Fruit fly (Drosophila melanogaster) whole organism, adult: ENCODE data around the gene Tm1.

ENCODE experiments used
- CG11617 ChIP-seq: fragments of 200-800 bp; sonication (Bioruptor generic); optimal IDR thresholded peaks from 2 replicates; lab custom pipeline; 2017; ENCODE audit warnings: mild to moderate bottlenecking, missing biosample characterization, missing genetic modification reagents, missing genetic modification characterization
- CG12768 ChIP-seq: fragments of 200-800 bp; sonication (Bioruptor generic); optimal IDR thresholded peaks from 2 replicates; lab custom pipeline; 2017; ENCODE audit warnings: missing biosample characterization, missing genetic modification characterization, mild to moderate bottlenecking, moderate library complexity, missing genetic modification reagents
- CG14711 ChIP-seq: fragments of 200-800 bp; sonication (Bioruptor generic); optimal IDR thresholded peaks from 2 replicates; lab custom pipeline; 2018; ENCODE audit warnings: missing biosample characterization, mild to moderate bottlenecking, missing genetic modification characterization, moderate library complexity
- CG1620 ChIP-seq: fragments of 200-800 bp; sonication (Bioruptor generic); optimal IDR thresholded peaks from 2 replicates; lab custom pipeline; 2016; ENCODE audit warnings: missing biosample characterization, missing genetic modification characterization
- CG33017 ChIP-seq: fragments of 200-800 bp; sonication (Bioruptor generic); optimal IDR thresholded peaks from 2 replicates; lab custom pipeline; 2018; ENCODE audit warnings: missing biosample characterization, mild to moderate bottlenecking, missing genetic modification characterization, moderate library complexity
- CG5204 ChIP-seq: fragments of 200-800 bp; sonication (Bioruptor generic); optimal IDR thresholded peaks from 2 replicates; lab custom pipeline; 2016; ENCODE audit warnings: missing biosample characterization, missing genetic modification characterization
- CG7045 ChIP-seq: fragments of 200-800 bp; sonication (Bioruptor generic); optimal IDR thresholded peaks from 2 replicates; lab custom pipeline; 2017; ENCODE audit warnings: missing biosample characterization, mild to moderate bottlenecking, missing genetic modification characterization
- CG7101 ChIP-seq: fragments of 200-800 bp; sonication (Bioruptor generic); optimal IDR thresholded peaks from 2 replicates; lab custom pipeline; 2018; ENCODE audit warnings: missing biosample characterization, mild to moderate bottlenecking, missing genetic modification characterization, moderate library complexity
- Clk ChIP-seq: fragments of 200-800 bp; sonication (Bioruptor generic); optimal IDR thresholded peaks from 2 replicates; lab custom pipeline; 2017; ENCODE audit warnings: missing biosample characterization, missing genetic modification characterization
- Crg-1 ChIP-seq: fragments of 200-800 bp; sonication (Bioruptor generic); optimal IDR thresholded peaks from 2 replicates; lab custom pipeline; 2016; ENCODE audit warnings: missing biosample characterization, missing genetic modification characterization
- Hr96 ChIP-seq: fragments of 200-800 bp; sonication (Bioruptor generic); optimal IDR thresholded peaks from 2 replicates; lab custom pipeline; 2016; ENCODE audit warnings: missing biosample characterization, missing genetic modification characterization
- Mnt ChIP-seq: fragments of 200-800 bp; sonication (Bioruptor generic); optimal IDR thresholded peaks from 2 replicates; lab custom pipeline; 2016; ENCODE audit warnings: missing biosample characterization, mild to moderate bottlenecking, missing genetic modification characterization
- bab1 ChIP-seq: fragments of 200-800 bp; sonication (Bioruptor generic); optimal IDR thresholded peaks from 3 replicates; lab custom pipeline; 2019; ENCODE audit warnings: missing biosample characterization, mild to moderate bottlenecking, missing genetic modification characterization, moderate library complexity
- cic ChIP-seq: fragments of 200-800 bp; sonication (Bioruptor generic); optimal IDR thresholded peaks from 2 replicates; lab custom pipeline; 2017; ENCODE audit warnings: missing biosample characterization, mild to moderate bottlenecking, missing genetic modification characterization, moderate library complexity
- cnc ChIP-seq, 2 experiments: fragments of >200 bp; optimal IDR thresholded peaks; 2 replicates each; lab custom pipeline; 2017
- kay ChIP-seq: fragments of 200-800 bp; sonication (Bioruptor generic); peaks from one replicate; lab custom pipeline; 2016; ENCODE audit warnings: missing biosample characterization, missing genetic modification characterization, borderline replicate concordance
- ovo ChIP-seq: fragments of 200-800 bp; sonication (Bioruptor generic); optimal IDR thresholded peaks from 2 replicates; lab custom pipeline; 2016; ENCODE audit warnings: missing biosample characterization, missing genetic modification characterization
- pad ChIP-seq: fragments of 200-800 bp; sonication (Bioruptor generic); optimal IDR thresholded peaks from 3 replicates; lab custom pipeline; 2017; ENCODE audit warnings: missing biosample characterization, missing genetic modification characterization, mild to moderate bottlenecking, moderate library complexity, missing genetic modification reagents
- tj ChIP-seq: fragments of 200-800 bp; sonication (Bioruptor generic); optimal IDR thresholded peaks from 3 replicates; lab custom pipeline; 2017; ENCODE audit warnings: missing biosample characterization, mild to moderate bottlenecking, missing genetic modification characterization, moderate library complexity
- toe ChIP-seq: fragments of 200-800 bp; sonication (Bioruptor generic); optimal IDR thresholded peaks from 2 replicates; lab custom pipeline; 2016; ENCODE audit warnings: missing biosample characterization, missing genetic modification characterization

Gene Tm1

DNA sequence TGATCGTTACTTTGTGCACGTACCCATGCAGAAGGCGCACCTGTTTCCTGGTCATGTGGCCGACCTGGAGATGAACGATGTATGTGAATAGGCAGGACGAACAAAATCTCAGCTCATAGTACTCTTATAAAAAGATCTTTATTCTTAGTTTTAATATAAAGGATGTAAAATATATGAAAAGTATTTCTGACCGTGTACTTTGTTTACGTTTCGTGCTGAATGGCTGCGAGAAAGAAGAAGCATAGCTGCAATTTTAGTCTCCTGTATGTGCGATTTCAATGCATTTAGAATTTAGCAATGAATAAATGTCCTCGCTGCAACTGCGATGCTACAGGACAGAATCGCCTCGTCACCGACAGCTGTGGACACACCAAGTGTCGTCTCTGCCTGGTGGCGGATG, 69.8 kb downstream of the Tm1 start, which contains the start of the genes CG42726 and CG42727:
Gene CG42726, plus strand, starts transcription at position 227 of the 400 bp plus-strand sequence.
Gene CG42727, plus strand, starts transcription at position 227 of the 400 bp plus-strand sequence.
- TF ChIP-seq CG1620 (GFP tag; lab: Kevin White, UChicago) (no peak), tj (peak; percentile 1), Mnt (GFP tag; lab: Kevin White, UChicago) (peak; percentile 34), bab1 (GFP tag; lab: Kevin White, UChicago) (peak; percentile 55), ovo (GFP tag; lab: Kevin White, UChicago) (no peak), CG11617 (GFP tag; lab: Kevin White, UChicago) (peak; percentile 26), cic (GFP tag; lab: Kevin White, UChicago) (no peak), cnc (optimal IDR thresholded peaks at IDR 0.05; lab: Kevin White, UChicago) (no peak), CG14711 (tag; lab: Kevin White, UChicago) (peak; percentile 17), Hr96 (GFP tag; lab: Kevin White, UChicago) (no peak), CG7101 (tag; lab: Kevin White, UChicago) (peak; percentile 36)

DNA sequence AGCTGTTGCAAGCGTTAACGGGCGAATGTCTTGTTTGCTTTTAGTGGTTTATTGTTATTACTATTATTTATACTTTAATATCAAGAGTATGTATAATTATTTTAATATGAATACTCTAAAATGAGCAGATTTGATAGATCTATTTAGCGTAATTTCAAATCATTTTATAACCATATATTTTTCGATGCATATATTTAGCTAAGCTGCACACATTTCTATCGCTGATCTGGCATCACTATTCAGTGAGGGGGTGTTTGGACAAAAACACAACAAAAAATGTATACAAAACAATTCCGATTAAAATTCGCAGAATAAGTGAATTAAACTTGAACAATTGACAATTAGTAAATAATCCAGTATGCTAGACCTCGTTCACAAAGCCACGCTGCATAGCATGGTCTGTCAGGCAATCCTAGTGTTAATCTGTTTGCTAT, 73.0 kb downstream of the Tm1 start, which contains the start of the genes Trs33 and Tmtc4:
Gene Trs33, minus strand, starts transcription at position 3 of the 434 bp plus-strand sequence.
Gene Tmtc4, plus strand, starts transcription at position 233 of the 434 bp plus-strand sequence.
- TF ChIP-seq CG11617 (GFP tag; lab: Kevin White, UChicago), result peak; percentile 72
- no peak for TF ChIP-seq Clk (GFP tag; lab: Kevin White, UChicago)
- no peak for TF ChIP-seq cnc (optimal IDR thresholded peaks at IDR 0.05; lab: Kevin White, UChicago)
- TF ChIP-seq bab1 (GFP tag; lab: Kevin White, UChicago), result peak; percentile 74
- TF ChIP-seq CG7045, result no peak
- TF ChIP-seq CG1620 (GFP tag; lab: Kevin White, UChicago), result peak; percentile 31
- peak; percentile 40 for TF ChIP-seq tj
- peak; percentile 0 for TF ChIP-seq Crg-1 (GFP tag; lab: Kevin White, UChicago)
- TF ChIP-seq cic (GFP tag; lab: Kevin White, UChicago), result peak; percentile 27
- peak; percentile 45 for TF ChIP-seq pad (GFP tag; lab: Kevin White, UChicago)
- no peak for TF ChIP-seq kay (GFP tag; lab: Kevin White, UChicago)
- TF ChIP-seq CG33017, result peak; percentile 38
- TF ChIP-seq CG12768, result peak; percentile 30
- TF ChIP-seq Mnt (GFP tag; lab: Kevin White, UChicago), result peak; percentile 28
- no peak for TF ChIP-seq CG5204 (GFP tag; lab: Kevin White, UChicago)
- peak; percentile 69 for TF ChIP-seq CG14711 (tag; lab: Kevin White, UChicago)
- TF ChIP-seq CG7101 (tag; lab: Kevin White, UChicago), result peak; percentile 72
- no peak for TF ChIP-seq ovo (GFP tag; lab: Kevin White, UChicago)
- no peak for TF ChIP-seq Hr96 (GFP tag; lab: Kevin White, UChicago)
- no peak for TF ChIP-seq toe (GFP tag; lab: Kevin White, UChicago)

DNA sequence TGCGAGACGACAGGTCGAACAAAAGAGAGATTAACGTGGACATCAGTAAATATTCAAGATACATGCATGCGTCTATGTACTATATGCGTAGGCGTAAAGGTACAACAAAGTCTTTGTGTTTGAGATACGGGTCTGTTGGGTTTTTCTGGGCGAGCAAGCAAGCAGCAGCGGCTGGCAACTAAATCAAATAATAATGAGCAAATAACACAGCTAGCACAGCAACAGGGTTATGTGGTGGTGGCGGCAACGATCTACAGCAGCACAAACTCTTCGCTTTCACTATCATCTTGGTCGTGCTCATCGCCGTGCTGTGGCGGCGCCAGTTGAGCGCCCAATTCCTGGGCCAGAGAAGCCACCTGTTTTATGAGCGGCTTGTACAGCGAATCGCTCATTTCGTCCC, 76.0 kb downstream of the Tm1 start:
- TF ChIP-seq CG11617 (GFP tag; lab: Kevin White, UChicago), result no peak
- no peak for TF ChIP-seq cnc (optimal IDR thresholded peaks at IDR 0.05; lab: Kevin White, UChicago)
- no peak for TF ChIP-seq ovo (GFP tag; lab: Kevin White, UChicago)
- no peak for TF ChIP-seq toe (GFP tag; lab: Kevin White, UChicago)
- TF ChIP-seq Crg-1 (GFP tag; lab: Kevin White, UChicago), result no peak
- no peak for TF ChIP-seq CG5204 (GFP tag; lab: Kevin White, UChicago)
- no peak for TF ChIP-seq tj
- TF ChIP-seq CG1620 (GFP tag; lab: Kevin White, UChicago), result no peak
- no peak for TF ChIP-seq pad (GFP tag; lab: Kevin White, UChicago)
- no peak for TF ChIP-seq Hr96 (GFP tag; lab: Kevin White, UChicago)
- TF ChIP-seq Clk (GFP tag; lab: Kevin White, UChicago), result no peak
- TF ChIP-seq kay (GFP tag; lab: Kevin White, UChicago), result no peak
- no peak for TF ChIP-seq CG12768
- TF ChIP-seq Mnt (GFP tag; lab: Kevin White, UChicago), result no peak
- TF ChIP-seq bab1 (GFP tag; lab: Kevin White, UChicago), result no peak

DNA sequence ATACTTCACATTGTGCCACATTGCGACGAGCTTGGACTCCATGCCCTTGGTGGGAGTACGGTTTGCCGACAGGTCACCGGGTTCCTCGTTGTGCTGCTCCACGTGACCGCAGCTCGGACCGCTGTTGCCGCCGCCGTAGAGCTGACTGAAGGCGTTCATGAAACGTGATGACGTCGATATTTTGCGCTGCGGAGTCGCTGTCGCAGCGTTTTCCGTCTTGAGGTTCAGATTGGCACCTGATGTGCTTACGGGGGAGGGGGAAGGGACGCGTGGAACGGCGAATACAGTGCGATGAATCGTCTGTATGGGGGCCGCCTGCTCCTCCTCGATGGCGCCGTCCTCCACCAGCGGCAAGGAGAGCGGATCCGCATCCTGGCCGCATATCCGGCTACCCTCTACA, 78.1 kb downstream of the Tm1 start:
- TF ChIP-seq tj (peak; percentile 100), CG5204 (GFP tag; lab: Kevin White, UChicago) (no peak), Mnt (GFP tag; lab: Kevin White, UChicago) (peak; percentile 10), toe (GFP tag; lab: Kevin White, UChicago) (no peak)

DNA sequence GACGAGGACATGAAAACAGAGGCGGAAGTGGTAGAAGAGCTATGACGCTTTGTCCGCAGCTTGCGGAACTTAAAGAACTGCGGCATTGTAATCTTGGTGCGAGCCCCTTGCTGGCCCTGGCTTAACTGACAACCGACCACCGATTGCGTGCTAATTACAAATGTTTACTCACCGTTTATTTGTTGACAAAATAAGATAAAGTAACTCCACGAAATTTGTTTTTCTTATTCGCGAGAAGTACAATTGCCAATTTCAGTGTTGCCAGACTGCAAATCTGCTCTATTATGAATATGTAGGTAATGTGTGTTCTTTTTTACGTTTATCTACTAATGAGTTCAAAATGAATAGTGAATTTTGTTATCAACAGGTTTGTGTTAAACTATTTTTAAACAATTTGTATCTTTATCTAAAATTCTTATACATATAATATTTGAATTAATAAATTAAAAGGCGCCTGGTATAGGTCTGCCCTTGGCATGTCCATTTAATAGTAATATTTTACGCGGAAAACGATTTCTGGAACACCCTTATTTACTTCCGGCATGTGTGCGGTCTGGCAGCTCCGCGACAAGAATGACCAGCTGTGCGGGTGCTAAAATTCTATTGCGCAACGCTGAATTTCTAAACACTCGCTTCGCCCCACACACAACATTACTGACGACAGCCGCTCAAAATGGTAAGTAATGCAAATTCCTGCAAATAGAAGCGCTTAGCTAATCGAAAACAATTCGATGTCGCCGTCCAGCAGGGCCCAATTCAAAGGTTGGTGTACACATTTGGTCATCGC, 78.8 kb downstream of the Tm1 start, which contains the start of the genes Atg4b and Hibch:
Gene Atg4b, minus strand, starts transcription at position 280 of the 787 bp plus-strand sequence.
Gene Hibch, plus strand, starts transcription at position 585 of the 787 bp plus-strand sequence.
- TF ChIP-seq CG12768 (peak; percentile 90), Hr96 (GFP tag; lab: Kevin White, UChicago) (no peak), CG14711 (tag; lab: Kevin White, UChicago) (peak; percentile 84), cnc (optimal IDR thresholded peaks at IDR 0.05; lab: Kevin White, UChicago) (no peak), cic (GFP tag; lab: Kevin White, UChicago) (peak; percentile 76), Clk (GFP tag; lab: Kevin White, UChicago) (peak; percentile 79), CG5204 (GFP tag; lab: Kevin White, UChicago) (no peak), Crg-1 (GFP tag; lab: Kevin White, UChicago) (peak; percentile 79), CG1620 (GFP tag; lab: Kevin White, UChicago) (peak; percentile 67), pad (GFP tag; lab: Kevin White, UChicago) (peak; percentile 79), toe (GFP tag; lab: Kevin White, UChicago) (no peak), CG7045 (peak; percentile 83), tj (no peak), ovo (GFP tag; lab: Kevin White, UChicago) (peak; percentile 67), Mnt (GFP tag; lab: Kevin White, UChicago) (peak; percentile 63), kay (GFP tag; lab: Kevin White, UChicago) (no peak), CG33017 (peak; percentile 77), bab1 (GFP tag; lab: Kevin White, UChicago) (peak; percentile 88), CG7101 (tag; lab: Kevin White, UChicago) (peak; percentile 88), CG11617 (GFP tag; lab: Kevin White, UChicago) (peak; percentile 86)
